Fruit fly (Drosophila melanogaster): ENCODE results near the gene Tmf.

DNA sequence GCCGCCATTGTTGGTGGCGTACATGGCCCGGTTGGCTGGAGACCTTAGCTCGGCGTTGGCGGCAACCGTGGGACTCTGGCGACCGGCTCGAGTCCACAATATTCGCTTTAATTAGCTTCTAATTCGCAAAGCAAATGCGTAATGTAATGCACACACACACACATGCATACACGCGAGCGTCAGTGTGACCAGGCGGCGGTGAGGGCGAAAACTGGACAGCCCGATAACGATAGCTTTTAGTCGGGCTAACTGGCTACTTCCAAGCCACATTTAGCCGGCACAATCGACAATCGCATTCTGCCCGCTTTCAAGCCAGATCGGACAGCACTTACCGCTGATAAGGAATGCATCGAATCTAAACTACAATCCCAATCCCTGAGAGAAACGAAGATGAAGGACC, 23.4 kb upstream of the Tmf start, which contains the start of the genes Nf-YC and xit:
- TF ChIP-seq CG8478 (optimal IDR thresholded peaks at IDR 0.05) (no peak), CTCF (optimal IDR thresholded peaks at IDR 0.05) (peak; percentile 40 to 51)

All from S2 (cell line).